Fruit fly (Drosophila melanogaster): ENCODE data around the gene Ucp4A.

dm6 chrX:17857809-17858208, 13.1 kb downstream of the Ucp4A start:
- TF ChIP-seq CG8478 (optimal IDR thresholded peaks at IDR 0.05) (no peak), CTCF (optimal IDR thresholded peaks at IDR 0.05) (no peak)

All from S2 (cell line).